Worm (Caenorhabditis elegans) whole organism, midembryonic: Measurements from ENCODE around the gene nsph-1.1.

Source experiments
- T22C8.4 ChIP-seq: fragments of 200-800 bp; sonication (Bioruptor generic); IDR thresholded peaks from 2 replicates; pipeline ENCODE4 v1.3.6; 2022; ENCODE audit warnings: missing genetic modification characterization, missing compliant biosample characterization
- cog-1 ChIP-seq: sonication (generic microtip); optimal IDR thresholded peaks from 2 replicates; lab custom pipeline; 2016; ENCODE audit warnings: missing genetic modification characterization, missing compliant biosample characterization
- flt-1 ChIP-seq: fragments of 200-800 bp; sonication (Bioruptor generic); IDR thresholded peaks from 2 replicates; pipeline ENCODE4 v1.3.6; 2022; ENCODE audit warnings: missing genetic modification characterization, missing compliant biosample characterization
- klf-2 ChIP-seq: fragments of 200-800 bp; sonication (Bioruptor generic); conservative IDR thresholded peaks from 2 replicates; pipeline ENCODE4 v1.3.6; 2022; ENCODE audit warnings: missing genetic modification reagents, missing genetic modification characterization, missing compliant biosample characterization
- med-1 ChIP-seq: sonication (generic microtip); optimal IDR thresholded peaks from 2 replicates; lab custom pipeline; 2017; ENCODE audit warnings: missing genetic modification characterization, mild to moderate bottlenecking, missing compliant biosample characterization, antibody characterized with exemption, missing genetic modification reagents; ENCODE audit not compliant: insufficient read depth
- tab-1 ChIP-seq: fragments of 200-800 bp; sonication (Bioruptor generic); IDR thresholded peaks from 2 replicates; pipeline ENCODE4 v1.3.6; 2022; ENCODE audit warnings: missing genetic modification characterization, missing compliant biosample characterization
- ztf-23 ChIP-seq: fragments of 200-800 bp; sonication (Bioruptor generic); IDR thresholded peaks from 2 replicates; pipeline ENCODE4 v1.3.6; 2022; ENCODE audit warnings: missing genetic modification reagents, missing genetic modification characterization, missing compliant biosample characterization
- ztf-29 ChIP-seq: fragments of 200-800 bp; sonication (Bioruptor generic); IDR thresholded peaks from 2 replicates; pipeline ENCODE4 v1.3.6; 2022; ENCODE audit warnings: missing genetic modification reagents, missing genetic modification characterization, missing compliant biosample characterization

ce11 chrII:8789828-8790558 lies 23.4 kb downstream of the nsph-1.1 start, which contains the start of gene F07H5.13:
- TF ChIP-seq tab-1 (GFP tag; lab: Robert Waterston, UW) (no peak), flt-1 (GFP tag; lab: Robert Waterston, UW) (0 out of 2 replicates have a peak, but pooled peaks have one; percentile 56), cog-1 (tag; lab: Kevin White, UChicago) (no peak), ztf-23 (0 out of 2 replicates have a peak, but pooled peaks have one; percentile 41), med-1 (GFP tag; lab: Kevin White, UChicago) (no peak), ztf-29 (GFP tag; lab: Robert Waterston, UW) (no peak), T22C8.4 (GFP tag; lab: Robert Waterston, UW) (no peak), klf-2 (GFP tag; lab: Robert Waterston, UW) (no peak)
